Fruit fly (Drosophila melanogaster) whole organism, embryonic: ENCODE measurements around the gene CG33791.

ENCODE experiments used
- Bteb2 ChIP-seq: fragments of 200-800 bp; sonication (Bioruptor generic); optimal IDR thresholded peaks from 2 replicates; lab custom pipeline; 2016; ENCODE audit warnings: missing biosample characterization, missing genetic modification characterization
- CG10654 ChIP-seq: fragments of 200-800 bp; sonication (Bioruptor generic); optimal IDR thresholded peaks from 2 replicates; lab custom pipeline; 2016; ENCODE audit warnings: missing biosample characterization, missing genetic modification characterization
- CG10959 ChIP-seq: fragments of 200-800 bp; sonication (Bioruptor generic); IDR thresholded peaks from 2 replicates; pipeline ENCODE4 v1.3.6; 2022; ENCODE audit warnings: missing biosample characterization, missing genetic modification characterization
- CG11093 ChIP-seq: fragments of 200-800 bp; sonication (Bioruptor generic); IDR thresholded peaks from 3 replicates; pipeline ENCODE4 v1.3.6; 2022; ENCODE audit warnings: missing biosample characterization, missing genetic modification characterization
- CG12391 ChIP-seq: fragments of 200-800 bp; sonication (Bioruptor generic); optimal IDR thresholded peaks from 3 replicates; lab custom pipeline; 2018; ENCODE audit warnings: missing biosample characterization, mild to moderate bottlenecking, missing genetic modification characterization, moderate library complexity
- CG14667 ChIP-seq: fragments of 200-800 bp; sonication (Bioruptor generic); IDR thresholded peaks from 2 replicates; pipeline ENCODE4 v1.3.6; 2022; ENCODE audit warnings: missing biosample characterization, missing genetic modification characterization
- CG15073 ChIP-seq: fragments of 200-800 bp; sonication (Bioruptor generic); optimal IDR thresholded peaks from 2 replicates; lab custom pipeline; 2016; ENCODE audit warnings: missing biosample characterization, missing genetic modification characterization
- CG15269 ChIP-seq: fragments of 200-800 bp; sonication (Bioruptor generic); optimal IDR thresholded peaks from 2 replicates; lab custom pipeline; 2018; ENCODE audit warnings: missing biosample characterization, mild to moderate bottlenecking, missing genetic modification characterization, moderate library complexity
- CG1602 ChIP-seq: fragments of 200-800 bp; sonication (Bioruptor generic); optimal IDR thresholded peaks from 3 replicates; lab custom pipeline; 2016; ENCODE audit warnings: missing biosample characterization, missing genetic modification characterization
- CG16779 ChIP-seq: fragments of 200-800 bp; sonication (Bioruptor generic); IDR thresholded peaks from 2 replicates; pipeline ENCODE4 v1.3.6; 2022; ENCODE audit warnings: missing biosample characterization, missing genetic modification characterization
- CG2129 ChIP-seq: fragments of 200-800 bp; sonication (Bioruptor generic); IDR thresholded peaks from 2 replicates; pipeline ENCODE4 v1.3.6; 2022; ENCODE audit warnings: missing biosample characterization, missing genetic modification characterization; ENCODE audit not compliant: partially characterized antibody
- CG2199 ChIP-seq: fragments of 200-800 bp; sonication (Bioruptor generic); IDR thresholded peaks from 3 replicates; pipeline ENCODE4 v1.3.6; 2022; ENCODE audit warnings: missing biosample characterization, missing genetic modification characterization
- CG3065 ChIP-seq: fragments of 200-800 bp; sonication (Bioruptor generic); optimal IDR thresholded peaks from 2 replicates; lab custom pipeline; 2016; ENCODE audit warnings: missing biosample characterization, missing genetic modification characterization
- CG3163 ChIP-seq: fragments of 200-800 bp; sonication (Bioruptor generic); optimal IDR thresholded peaks from 3 replicates; lab custom pipeline; 2016; ENCODE audit warnings: missing biosample characterization, missing genetic modification characterization
- CG32772 ChIP-seq: fragments of 200-800 bp; sonication (Bioruptor generic); IDR thresholded peaks from 2 replicates; pipeline ENCODE4 v1.3.6; 2022; ENCODE audit warnings: missing biosample characterization, missing genetic modification characterization
- CG34376 ChIP-seq: fragments of 200-800 bp; sonication (Bioruptor generic); optimal IDR thresholded peaks from 2 replicates; lab custom pipeline; 2018; ENCODE audit warnings: missing biosample characterization, mild to moderate bottlenecking, missing genetic modification characterization
- CG42726 ChIP-seq: fragments of 200-800 bp; sonication (Bioruptor generic); IDR thresholded peaks from 2 replicates; pipeline ENCODE4 v1.3.6; 2022; ENCODE audit warnings: missing biosample characterization, missing genetic modification characterization; ENCODE audit not compliant: partially characterized antibody
- CG6175 ChIP-seq: fragments of 200-800 bp; sonication (Bioruptor generic); IDR thresholded peaks from 3 replicates; pipeline ENCODE4 v1.3.6; 2022; ENCODE audit warnings: missing biosample characterization, missing genetic modification characterization
- CG6272 ChIP-seq: fragments of 200-800 bp; sonication (Bioruptor generic); IDR thresholded peaks from 2 replicates; pipeline ENCODE4 v1.3.6; 2022; ENCODE audit warnings: missing biosample characterization, missing genetic modification characterization
- CG7928 ChIP-seq: fragments of 200-800 bp; sonication (Bioruptor generic); optimal IDR thresholded peaks from 2 replicates; lab custom pipeline; 2017; ENCODE audit warnings: missing biosample characterization, mild to moderate bottlenecking, missing genetic modification characterization
- CG9876 ChIP-seq: fragments of 200-800 bp; sonication (Bioruptor generic); optimal IDR thresholded peaks from 2 replicates; lab custom pipeline; 2016; ENCODE audit warnings: missing biosample characterization, missing genetic modification characterization
- D19B ChIP-seq: fragments of 200-800 bp; sonication (Bioruptor generic); optimal IDR thresholded peaks from 2 replicates; lab custom pipeline; 2017; ENCODE audit warnings: missing biosample characterization, mild to moderate bottlenecking, missing genetic modification characterization
- Dip2 ChIP-seq: fragments of 200-800 bp; sonication (Bioruptor generic); IDR thresholded peaks from 2 replicates; pipeline ENCODE4 v1.3.6; 2022; ENCODE audit warnings: missing biosample characterization, missing genetic modification characterization
- Drgx ChIP-seq: fragments of 200-800 bp; sonication (Bioruptor generic); IDR thresholded peaks from 2 replicates; pipeline ENCODE4 v1.3.6; 2022; ENCODE audit warnings: missing biosample characterization, missing genetic modification characterization
- Hey ChIP-seq: fragments of 200-800 bp; sonication (Bioruptor generic); optimal IDR thresholded peaks from 3 replicates; lab custom pipeline; 2018; ENCODE audit warnings: missing biosample characterization, mild to moderate bottlenecking, missing genetic modification characterization
- Hmx ChIP-seq: fragments of 200-800 bp; sonication (Bioruptor generic); optimal IDR thresholded peaks from 2 replicates; lab custom pipeline; 2016; ENCODE audit warnings: missing biosample characterization, missing genetic modification characterization
- NfI ChIP-seq: fragments of 200-800 bp; sonication (Bioruptor generic); optimal IDR thresholded peaks from 3 replicates; lab custom pipeline; 2018; ENCODE audit warnings: missing biosample characterization, mild to moderate bottlenecking, missing genetic modification characterization, moderate library complexity
- Ptx1 ChIP-seq: fragments of 200-800 bp; sonication (Bioruptor generic); IDR thresholded peaks from 2 replicates; pipeline ENCODE4 v1.3.6; 2022; ENCODE audit warnings: missing biosample characterization, missing genetic modification characterization
- Rfx ChIP-seq: fragments of 200-800 bp; sonication (Bioruptor generic); IDR thresholded peaks from 2 replicates; pipeline ENCODE4 v1.3.6; 2022; ENCODE audit warnings: missing biosample characterization, missing genetic modification characterization
- Ssrp ChIP-seq: fragments of 200-800 bp; sonication (Bioruptor generic); optimal IDR thresholded peaks from 2 replicates; lab custom pipeline; 2018; ENCODE audit warnings: missing biosample characterization, mild to moderate bottlenecking, missing genetic modification characterization, moderate library complexity
- Vsx1 ChIP-seq: fragments of 200-800 bp; sonication (Bioruptor generic); optimal IDR thresholded peaks from 2 replicates; lab custom pipeline; 2017; ENCODE audit warnings: missing biosample characterization, mild to moderate bottlenecking, missing genetic modification characterization, missing genetic modification reagents
- aop ChIP-seq: fragments of 200-800 bp; sonication (Bioruptor generic); IDR thresholded peaks from 2 replicates; pipeline ENCODE4 v1.3.6; 2022; ENCODE audit warnings: missing biosample characterization, missing genetic modification characterization
- br ChIP-seq: fragments of >200 bp; optimal IDR thresholded peaks from 2 replicates; lab custom pipeline; 2017
- cad ChIP-seq: fragments of >200 bp; optimal IDR thresholded peaks from 2 replicates; lab custom pipeline; 2017; ENCODE audit warnings: missing biosample characterization, missing genetic modification characterization
- cato ChIP-seq: fragments of 200-800 bp; sonication (Bioruptor generic); optimal IDR thresholded peaks from 2 replicates; lab custom pipeline; 2016; ENCODE audit warnings: missing biosample characterization, missing genetic modification characterization, borderline replicate concordance
- chif ChIP-seq, 2 experiments: fragments of 200-800 bp; sonication (Bioruptor generic); optimal IDR thresholded peaks; 3 replicates each; lab custom pipeline; 2016; ENCODE audit warnings: missing biosample characterization in 2 of 2, missing genetic modification characterization in 2 of 2
- chm ChIP-seq: fragments of 200-800 bp; sonication (Bioruptor generic); IDR thresholded peaks from 2 replicates; pipeline ENCODE4 v1.3.6; 2022; ENCODE audit warnings: missing biosample characterization, missing genetic modification characterization
- ci ChIP-seq: fragments of 200-800 bp; sonication (Bioruptor generic); IDR thresholded peaks from 3 replicates; pipeline ENCODE4 v1.3.6; 2022; ENCODE audit warnings: missing biosample characterization, missing genetic modification characterization
- crol ChIP-seq: fragments of 200-800 bp; sonication (Bioruptor generic); IDR thresholded peaks from 2 replicates; pipeline ENCODE4 v1.3.6; 2022; ENCODE audit warnings: missing biosample characterization, missing genetic modification characterization
- cwo ChIP-seq: fragments of 200-800 bp; sonication (Bioruptor generic); optimal IDR thresholded peaks from 3 replicates; lab custom pipeline; 2017; ENCODE audit warnings: missing biosample characterization, missing genetic modification characterization, mild to moderate bottlenecking, moderate library complexity, missing genetic modification reagents
- disco-r ChIP-seq: fragments of 200-800 bp; sonication (Bioruptor generic); optimal IDR thresholded peaks from 2 replicates; lab custom pipeline; 2016; ENCODE audit warnings: missing biosample characterization, missing genetic modification characterization
- gro ChIP-seq: fragments of 200-800 bp; sonication (Bioruptor generic); optimal IDR thresholded peaks from 2 replicates; lab custom pipeline; 2016; ENCODE audit warnings: missing biosample characterization, missing genetic modification characterization
- hth ChIP-seq: fragments of >200 bp; optimal IDR thresholded peaks from 2 replicates; lab custom pipeline; 2017; ENCODE audit warnings: inconsistent platforms
- lbe ChIP-seq: fragments of 200-800 bp; sonication (Bioruptor generic); optimal IDR thresholded peaks from 2 replicates; lab custom pipeline; 2016; ENCODE audit warnings: missing biosample characterization, mild to moderate bottlenecking, missing genetic modification characterization
- lilli ChIP-seq: fragments of 200-800 bp; sonication (Bioruptor generic); optimal IDR thresholded peaks from 3 replicates; lab custom pipeline; 2016; ENCODE audit warnings: missing biosample characterization, missing genetic modification characterization
- lmd ChIP-seq: fragments of 200-800 bp; sonication (Bioruptor generic); IDR thresholded peaks from 2 replicates; pipeline ENCODE4 v1.3.6; 2022; ENCODE audit warnings: missing biosample characterization, missing genetic modification characterization
- lola ChIP-seq, 3 experiments: fragments of >200 bp in 2 of 3; fragments of 200-800 bp in 1 of 3; sonication (Bioruptor generic) in 1 of 3; optimal IDR thresholded peaks; 2 replicates each; lab custom pipeline; 2017 to 2019; ENCODE audit warnings: missing biosample characterization in 3 of 3, missing genetic modification characterization in 3 of 3, mild to moderate bottlenecking in 1 of 3, moderate library complexity in 1 of 3
- repo ChIP-seq: fragments of 200-800 bp; sonication (Bioruptor generic); optimal IDR thresholded peaks from 2 replicates; lab custom pipeline; 2016; ENCODE audit warnings: missing biosample characterization, missing genetic modification characterization
- tgo ChIP-seq: fragments of 200-800 bp; sonication (Bioruptor generic); IDR thresholded peaks from 3 replicates; pipeline ENCODE4 v1.3.6; 2022; ENCODE audit warnings: missing biosample characterization, missing genetic modification characterization
- tx ChIP-seq: fragments of 200-800 bp; sonication (Bioruptor generic); optimal IDR thresholded peaks from 2 replicates; lab custom pipeline; 2016; ENCODE audit warnings: missing biosample characterization, missing genetic modification characterization
- zen ChIP-seq: fragments of 200-800 bp; sonication (Bioruptor generic); optimal IDR thresholded peaks from 3 replicates; lab custom pipeline; 2018; ENCODE audit warnings: missing biosample characterization, mild to moderate bottlenecking, missing genetic modification characterization, moderate library complexity

CG33791 gene

dm6 chr3L:1644920-1645567, 42.3 kb downstream of the CG33791 start, which contains the start of the genes alphaCOP and CG13919 (continued):
- TF ChIP-seq CG12391 (tag; lab: Kevin White, UChicago) (peak; percentile 98), tx (GFP tag; lab: Kevin White, UChicago) (peak; percentile 88), repo (peak; percentile 89), Bteb2 (GFP tag; lab: Kevin White, UChicago) (peak; percentile 94), NfI (GFP tag; lab: Kevin White, UChicago) (peak; percentile 96), zen (tag; lab: Kevin White, UChicago) (peak; percentile 89), hth (no peak), gro (GFP tag; lab: Kevin White, UChicago) (peak; percentile 86), CG34376 (GFP tag; lab: Kevin White, UChicago) (peak; percentile 89), tgo (peak; percentile 97), Ptx1 (peak; percentile 99), CG14667 (GFP tag; lab: Robert Waterston, UW) (peak; percentile 95), ci (GFP tag; lab: Robert Waterston, UW) (peak; percentile 97), disco-r (GFP tag; lab: Kevin White, UChicago) (peak; percentile 83), CG3065 (peak; percentile 95), CG3163 (peak; percentile 60), CG2129 (GFP tag; lab: Robert Waterston, UW) (no peak), Rfx (GFP tag; lab: Robert Waterston, UW) (peak; percentile 98), lmd (peak; percentile 97), lola (GFP tag; optimal IDR thresholded peaks at IDR 0.05; lab: Kevin White, UChicago) (peak in 1 of 3 experiments; percentile 95), chif (GFP tag; optimal IDR thresholded peaks at IDR 0.05; lab: Kevin White, UChicago) (peak; percentile 91 to 96), lilli (GFP tag; lab: Kevin White, UChicago) (peak; percentile 98), br (lab: Kevin White, UChicago) (no peak), cad (GFP tag; lab: Kevin White, UChicago) (no peak), Vsx1 (peak; percentile 87), CG10654 (GFP tag; lab: Kevin White, UChicago) (peak; percentile 89), CG32772 (peak; percentile 96), D19B (peak; percentile 86), CG1602 (peak; percentile 98), CG16779 (GFP tag; lab: Robert Waterston, UW) (peak; percentile 84), CG6175 (GFP tag; lab: Robert Waterston, UW) (peak; percentile 83), crol (peak; percentile 65), CG10959 (GFP tag; lab: Robert Waterston, UW) (peak; percentile 79), CG15269 (peak; percentile 97), Hmx (GFP tag; lab: Kevin White, UChicago) (peak; percentile 86), aop (peak; percentile 80), CG2199 (GFP tag; lab: Robert Waterston, UW) (peak; percentile 69; the same call in 1 of the 3 replicates), CG6272 (GFP tag; lab: Robert Waterston, UW) (peak; percentile 95), chm (GFP tag; lab: Robert Waterston, UW) (peak; percentile 98), CG15073 (GFP tag; lab: Kevin White, UChicago) (peak; percentile 78), Drgx (GFP tag; lab: Robert Waterston, UW) (peak; percentile 96), cwo (GFP tag; lab: Kevin White, UChicago) (peak; percentile 88), Ssrp (tag; lab: Kevin White, UChicago) (peak; percentile 96), CG7928 (GFP tag; lab: Kevin White, UChicago) (peak; percentile 64), Dip2 (GFP tag; lab: Robert Waterston, UW) (peak; percentile 53), Hey (peak; percentile 74), CG9876 (GFP tag; lab: Kevin White, UChicago) (peak; percentile 59), cato (GFP tag; lab: Kevin White, UChicago) (peak; percentile 94), CG11093 (peak; percentile 97), CG42726 (GFP tag; lab: Robert Waterston, UW) (no peak), lbe (GFP tag; lab: Kevin White, UChicago) (peak; percentile 96)
